Worm (Caenorhabditis elegans) whole organism, L4 larva: ENCODE results near the gene F13B12.6.
A peak's percentile ranks its signal among the peaks of the same experiment; 100 is the strongest.

Source experiments
- D1046.2 ChIP-seq: fragments of 200-800 bp; sonication (Bioruptor generic); IDR thresholded peaks from 2 replicates; pipeline ENCODE4 v1.3.6; 2022; ENCODE audit warnings: missing genetic modification characterization, missing compliant biosample characterization
- F10B5.3 ChIP-seq: sonication (generic microtip); optimal IDR thresholded peaks from 2 replicates; lab custom pipeline; 2016; ENCODE audit warnings: mild to moderate bottlenecking, missing genetic modification characterization, missing compliant biosample characterization
- F26F4.8 ChIP-seq: fragments of 200-800 bp; sonication (Bioruptor generic); conservative IDR thresholded peaks from 2 replicates; pipeline ENCODE4 v1.3.6; 2022; ENCODE audit warnings: missing genetic modification characterization, missing compliant biosample characterization
- F37D6.2 ChIP-seq: sonication (generic microtip); optimal IDR thresholded peaks from 2 replicates; lab custom pipeline; 2016; ENCODE audit warnings: mild to moderate bottlenecking, missing genetic modification characterization, missing compliant biosample characterization
- F44E2.7 ChIP-seq: fragments of 200-800 bp; sonication (Bioruptor generic); IDR thresholded peaks from 2 replicates; pipeline ENCODE4 v2.1.2; 2022; ENCODE audit warnings: missing genetic modification characterization, missing compliant biosample characterization
- R02D3.7 ChIP-seq: fragments of 150-350 bp; sonication (generic microtip); optimal IDR thresholded peaks from 3 replicates; lab custom pipeline; 2014; ENCODE audit warnings: missing biosample characterization, missing genetic modification characterization
- T26A8.4 ChIP-seq: fragments of 200-800 bp; sonication (Bioruptor generic); IDR thresholded peaks from 2 replicates; pipeline ENCODE4 v1.3.6; 2022; ENCODE audit warnings: missing genetic modification characterization, missing compliant biosample characterization
- Y5F2A.4 ChIP-seq: fragments of 200-800 bp; sonication (Bioruptor generic); optimal IDR thresholded peaks from 2 replicates; lab custom pipeline; 2018; ENCODE audit warnings: mild to moderate bottlenecking, missing genetic modification characterization, missing compliant biosample characterization
- ZK546.5 ChIP-seq, 2 experiments: sonication (generic microtip); optimal IDR thresholded peaks; 2 replicates each; lab custom pipeline; 2017; ENCODE audit warnings: missing biosample characterization in 2 of 2, missing genetic modification characterization in 2 of 2
- arid-1 ChIP-seq: fragments of 200-800 bp; sonication (Bioruptor generic); conservative IDR thresholded peaks from 2 replicates; pipeline ENCODE4 v1.3.6; 2022; ENCODE audit warnings: missing genetic modification reagents, missing genetic modification characterization, missing compliant biosample characterization
- ceh-20 ChIP-seq: fragments of 200-800 bp; sonication (Bioruptor generic); IDR thresholded peaks from 2 replicates; pipeline ENCODE4 v1.3.6; 2022; ENCODE audit warnings: missing genetic modification reagents, missing genetic modification characterization, missing compliant biosample characterization
- ceh-28 ChIP-seq: fragments of 150-350 bp; optimal IDR thresholded peaks from 2 replicates; lab custom pipeline; 2014; ENCODE audit warnings: missing biosample characterization, missing genetic modification reagents, missing genetic modification characterization
- ceh-44 ChIP-seq: fragments of 200-800 bp; sonication (Bioruptor generic); IDR thresholded peaks from 2 replicates; pipeline ENCODE4 v1.3.6; 2022; ENCODE audit warnings: missing genetic modification reagents, missing genetic modification characterization, missing compliant biosample characterization
- ceh-82 ChIP-seq: sonication (generic microtip); optimal IDR thresholded peaks from 2 replicates; lab custom pipeline; 2017; ENCODE audit warnings: missing biosample characterization, missing genetic modification characterization
- ces-1 ChIP-seq: fragments of 150-350 bp; sonication (generic microtip); optimal IDR thresholded peaks from 4 replicates; lab custom pipeline; 2014; ENCODE audit warnings: missing biosample characterization, missing genetic modification reagents, missing genetic modification characterization
- ctbp-1 ChIP-seq: fragments of 200-800 bp; sonication (Bioruptor generic); IDR thresholded peaks from 2 replicates; pipeline ENCODE4 v1.3.6; 2022; ENCODE audit warnings: missing genetic modification reagents, missing genetic modification characterization, missing compliant biosample characterization
- daf-19 ChIP-seq: fragments of 200-800 bp; sonication (Bioruptor generic); conservative IDR thresholded peaks from 2 replicates; pipeline ENCODE4 v1.3.6; 2022; ENCODE audit warnings: missing genetic modification characterization, missing compliant biosample characterization
- daf-8 ChIP-seq: fragments of 200-800 bp; sonication (Bioruptor generic); IDR thresholded peaks from 2 replicates; pipeline ENCODE4 v1.3.6; 2022; ENCODE audit warnings: missing genetic modification characterization, missing compliant biosample characterization
- dmd-6 ChIP-seq: fragments of 200-800 bp; sonication (Bioruptor generic); IDR thresholded peaks from 2 replicates; pipeline ENCODE4 v1.3.6; 2022; ENCODE audit warnings: missing genetic modification reagents, missing genetic modification characterization, missing compliant biosample characterization
- dmd-8 ChIP-seq: fragments of 200-800 bp; sonication (Bioruptor generic); IDR thresholded peaks from 2 replicates; pipeline ENCODE4 v1.3.6; 2022; ENCODE audit warnings: missing genetic modification characterization, missing compliant biosample characterization
- dmd-9 ChIP-seq: fragments of 200-800 bp; sonication (Bioruptor generic); IDR thresholded peaks from 2 replicates; pipeline ENCODE4 v1.3.6; 2022; ENCODE audit warnings: missing genetic modification reagents, missing genetic modification characterization, missing compliant biosample characterization
- egl-43 ChIP-seq: fragments of 200-800 bp; sonication (Bioruptor generic); IDR thresholded peaks from 2 replicates; pipeline ENCODE4 v1.3.6; 2022; ENCODE audit warnings: missing genetic modification reagents, missing genetic modification characterization, missing compliant biosample characterization
- hif-1 ChIP-seq, 2 experiments: sonication (generic microtip); optimal IDR thresholded peaks; 2 replicates each; lab custom pipeline; 2016 to 2017; ENCODE audit warnings: missing compliant biosample characterization in 2 of 2, missing genetic modification characterization in 2 of 2, missing genetic modification reagents in 2 of 2, missing genotype in 2 of 2, mild to moderate bottlenecking in 1 of 2
- lim-7 ChIP-seq: fragments of 200-800 bp; sonication (Bioruptor generic); IDR thresholded peaks from 2 replicates; pipeline ENCODE4 v1.3.6; 2022; ENCODE audit warnings: missing genetic modification characterization, missing compliant biosample characterization
- lin-1 ChIP-seq: fragments of 200-800 bp; sonication (Bioruptor generic); IDR thresholded peaks from 2 replicates; pipeline ENCODE4 v1.3.6; 2022; ENCODE audit warnings: missing genetic modification reagents, missing genetic modification characterization, missing compliant biosample characterization
- lin-15B ChIP-seq: fragments of 150-350 bp; sonication (generic microtip); optimal IDR thresholded peaks from 3 replicates; lab custom pipeline; 2014; ENCODE audit warnings: missing biosample characterization, missing genetic modification characterization
- lin-29 ChIP-seq: fragments of 200-800 bp; sonication (Bioruptor generic); IDR thresholded peaks from 2 replicates; pipeline ENCODE4 v1.3.6; 2022; ENCODE audit warnings: missing genetic modification reagents, missing genetic modification characterization, missing compliant biosample characterization
- lin-38 ChIP-seq: fragments of 200-800 bp; sonication (Bioruptor generic); IDR thresholded peaks from 2 replicates; pipeline ENCODE4 v1.3.6; 2022; ENCODE audit warnings: missing genetic modification reagents, missing genetic modification characterization, missing compliant biosample characterization
- madf-9 ChIP-seq: fragments of 200-800 bp; sonication (Bioruptor generic); conservative IDR thresholded peaks from 2 replicates; pipeline ENCODE4 v1.3.6; 2022; ENCODE audit warnings: missing genetic modification reagents, missing genetic modification characterization, missing compliant biosample characterization
- mdt-29 ChIP-seq: fragments of 200-800 bp; sonication (Bioruptor generic); IDR thresholded peaks from 2 replicates; pipeline ENCODE4 v1.3.6; 2022; ENCODE audit warnings: missing genetic modification reagents, missing genetic modification characterization, missing compliant biosample characterization
- mxl-2 ChIP-seq: fragments of 200-800 bp; sonication (Bioruptor generic); conservative IDR thresholded peaks from 2 replicates; pipeline ENCODE4 v1.3.6; 2022; ENCODE audit warnings: missing genetic modification reagents, missing genetic modification characterization, missing compliant biosample characterization
- nhr-111 ChIP-seq: fragments of 200-800 bp; sonication (Bioruptor generic); optimal IDR thresholded peaks from 2 replicates; lab custom pipeline; 2018; ENCODE audit warnings: mild to moderate bottlenecking, missing genetic modification characterization, missing compliant biosample characterization
- nhr-237 ChIP-seq: sonication (generic microtip); optimal IDR thresholded peaks from 2 replicates; lab custom pipeline; 2017; ENCODE audit warnings: missing biosample characterization, missing genetic modification characterization
- nhr-41 ChIP-seq: fragments of 200-800 bp; sonication (Bioruptor generic); IDR thresholded peaks from 2 replicates; pipeline ENCODE4 v1.3.6; 2022; ENCODE audit warnings: missing genetic modification reagents, missing genetic modification characterization, missing compliant biosample characterization
- nhr-48 ChIP-seq: sonication (generic microtip); optimal IDR thresholded peaks from 2 replicates; lab custom pipeline; 2016; ENCODE audit warnings: mild to moderate bottlenecking, missing genetic modification characterization, missing compliant biosample characterization
- nhr-6 ChIP-seq: fragments of 150-350 bp; optimal IDR thresholded peaks from 2 replicates; lab custom pipeline; 2014; ENCODE audit warnings: missing biosample characterization, missing genetic modification characterization
- nhr-76 ChIP-seq: fragments of 150-350 bp; optimal IDR thresholded peaks from 2 replicates; lab custom pipeline; 2014; ENCODE audit warnings: missing biosample characterization, missing genetic modification characterization
- nhr-77 ChIP-seq: fragments of 150-350 bp; optimal IDR thresholded peaks from 2 replicates; lab custom pipeline; 2014; ENCODE audit warnings: missing biosample characterization, missing genetic modification characterization
- pha-4 ChIP-seq, 2 experiments: fragments of 150-350 bp in 1 of 2; fragments of 200-800 bp in 1 of 2; sonication (Bioruptor generic) in 1 of 2; IDR thresholded peaks in 1 of 2; optimal IDR thresholded peaks in 1 of 2; 2 replicates each; pipeline versions ENCODE4 v1.3.6 to Lab custom; 2014 to 2022; ENCODE audit warnings: missing genetic modification characterization in 2 of 2, missing genetic modification reagents in 2 of 2, missing biosample characterization in 1 of 2, missing compliant biosample characterization in 1 of 2
- saeg-2 ChIP-seq: fragments of 200-800 bp; sonication (Bioruptor generic); IDR thresholded peaks from 2 replicates; pipeline ENCODE4 v1.3.6; 2022; ENCODE audit warnings: missing genetic modification reagents, missing genetic modification characterization, missing compliant biosample characterization
- sdz-12 ChIP-seq: fragments of 200-800 bp; sonication (Bioruptor generic); optimal IDR thresholded peaks from 2 replicates; lab custom pipeline; 2018; ENCODE audit warnings: mild to moderate bottlenecking, missing genetic modification characterization, missing compliant biosample characterization
- skn-1 ChIP-seq: fragments of 150-350 bp; optimal IDR thresholded peaks from 2 replicates; lab custom pipeline; 2014; ENCODE audit warnings: missing biosample characterization, missing genetic modification characterization
- snpc-4 ChIP-seq: fragments of 150-350 bp; optimal IDR thresholded peaks from 2 replicates; lab custom pipeline; 2014; ENCODE audit warnings: missing biosample characterization, missing genetic modification characterization
- spr-1 ChIP-seq: sonication (generic microtip); optimal IDR thresholded peaks from 2 replicates; lab custom pipeline; 2016; ENCODE audit warnings: mild to moderate bottlenecking, missing genetic modification characterization, missing compliant biosample characterization
- tag-97 ChIP-seq: fragments of 200-800 bp; sonication (Bioruptor generic); IDR thresholded peaks from 2 replicates; pipeline ENCODE4 v1.3.6; 2022; ENCODE audit warnings: missing genetic modification characterization, missing compliant biosample characterization
- tra-1 ChIP-seq: fragments of 200-800 bp; sonication (Bioruptor generic); IDR thresholded peaks from 2 replicates; pipeline ENCODE4 v1.3.6; 2022; ENCODE audit warnings: missing genetic modification reagents, missing genetic modification characterization, missing compliant biosample characterization
- unc-130 ChIP-seq: sonication (generic microtip); optimal IDR thresholded peaks from 2 replicates; lab custom pipeline; 2016; ENCODE audit warnings: missing genetic modification reagents, missing genetic modification characterization, missing compliant biosample characterization
- zfp-2 ChIP-seq: sonication (generic microtip); optimal IDR thresholded peaks from 2 replicates; lab custom pipeline; 2016; ENCODE audit warnings: mild to moderate bottlenecking, missing genetic modification characterization, missing compliant biosample characterization
- zfp-3 ChIP-seq: fragments of 200-800 bp; sonication (Bioruptor generic); conservative IDR thresholded peaks from 2 replicates; pipeline ENCODE4 v1.3.6; 2022; ENCODE audit warnings: missing genetic modification reagents, missing genetic modification characterization, missing compliant biosample characterization
- zip-2 ChIP-seq: fragments of 150-350 bp; optimal IDR thresholded peaks from 2 replicates; lab custom pipeline; 2014; ENCODE audit warnings: missing biosample characterization, missing genetic modification characterization
- ztf-11 ChIP-seq: fragments of 150-350 bp; optimal IDR thresholded peaks from 2 replicates; lab custom pipeline; 2014; ENCODE audit warnings: missing biosample characterization, missing genetic modification characterization

The F13B12.6 gene

ce11 chrIV:10373772-10374288 lies 43.9 kb downstream of the F13B12.6 start, which contains the start of gene mpz-5 (continued):
- TF ChIP-seq nhr-77 (tag; lab: Kevin White, UChicago) (peak; percentile 51), dmd-9 (no peak), mxl-2 (GFP tag; lab: Robert Waterston, UW) (no peak), snpc-4 (no peak), mdt-29 (GFP tag; lab: Robert Waterston, UW) (no peak), T26A8.4 (GFP tag; lab: Robert Waterston, UW) (peak; percentile 40; the same call in 1 of the 2 replicates), tag-97 (GFP tag; lab: Robert Waterston, UW) (no peak), dmd-6 (GFP tag; lab: Robert Waterston, UW) (peak; percentile 59), tra-1 (GFP tag; lab: Robert Waterston, UW) (no peak), ces-1 (GFP tag; lab: Kevin White, UChicago) (no peak), ctbp-1 (GFP tag; lab: Robert Waterston, UW) (0 out of 2 replicates have a peak, but pooled peaks have one; percentile 9), egl-43 (GFP tag; lab: Robert Waterston, UW) (no peak), zfp-3 (GFP tag; lab: Robert Waterston, UW) (no peak), ztf-11 (tag; lab: Kevin White, UChicago) (no peak), skn-1 (tag; lab: Kevin White, UChicago) (no peak), hif-1 (tag; optimal IDR thresholded peaks at IDR 0.05; lab: Kevin White, UChicago) (peak in 1 of 2 experiments; percentile 37), daf-19 (GFP tag; lab: Robert Waterston, UW) (no peak), madf-9 (GFP tag; lab: Robert Waterston, UW) (0 out of 2 replicates have a peak, but pooled peaks have one; percentile 8), Y5F2A.4 (GFP tag; lab: Kevin White, UChicago) (no peak), sdz-12 (GFP tag; lab: Kevin White, UChicago) (no peak), arid-1 (no peak), nhr-76 (tag; lab: Kevin White, UChicago) (no peak), lin-1 (GFP tag; lab: Robert Waterston, UW) (no peak), dmd-8 (GFP tag; lab: Robert Waterston, UW) (no peak), F44E2.7 (GFP tag; lab: Robert Waterston, UW) (no peak), pha-4 (GFP tag; IDR thresholded peaks at IDR 0.05; lab: Robert Waterston, UW) (no peak), pha-4 (tag; optimal IDR thresholded peaks at IDR 0.05; lab: Kevin White, UChicago) (peak; percentile 53), nhr-111 (GFP tag; lab: Kevin White, UChicago) (no peak), ceh-82 (tag; lab: Kevin White, UChicago) (no peak), D1046.2 (GFP tag; lab: Robert Waterston, UW) (no peak), lim-7 (GFP tag; lab: Robert Waterston, UW) (no peak), nhr-6 (tag; lab: Kevin White, UChicago) (peak; percentile 17), unc-130 (GFP tag; lab: Kevin White, UChicago) (peak; percentile 21), spr-1 (peak; percentile 30), saeg-2 (GFP tag; lab: Robert Waterston, UW) (no peak), ZK546.5 (tag; optimal IDR thresholded peaks at IDR 0.05; lab: Kevin White, UChicago) (no peak), F10B5.3 (no peak), ceh-28 (tag; lab: Kevin White, UChicago) (no peak), ceh-44 (no peak), F26F4.8 (GFP tag; lab: Robert Waterston, UW) (no peak), F37D6.2 (tag; lab: Kevin White, UChicago) (peak; percentile 30), R02D3.7 (tag; lab: Kevin White, UChicago) (no peak), nhr-41 (GFP tag; lab: Robert Waterston, UW) (no peak), daf-8 (GFP tag; lab: Robert Waterston, UW) (no peak), nhr-237 (tag; lab: Kevin White, UChicago) (no peak), lin-38 (GFP tag; lab: Robert Waterston, UW) (peak; percentile 74), ceh-20 (no peak), nhr-48 (peak; percentile 7), zfp-2 (tag; lab: Kevin White, UChicago) (no peak), lin-29 (0 out of 2 replicates have a peak, but pooled peaks have one; percentile 26), zip-2 (tag; lab: Kevin White, UChicago) (no peak), lin-15B (no peak)
